Worm (Caenorhabditis elegans): Measurements from ENCODE around the gene K10D6.3.

The K10D6.3 gene

DNA sequence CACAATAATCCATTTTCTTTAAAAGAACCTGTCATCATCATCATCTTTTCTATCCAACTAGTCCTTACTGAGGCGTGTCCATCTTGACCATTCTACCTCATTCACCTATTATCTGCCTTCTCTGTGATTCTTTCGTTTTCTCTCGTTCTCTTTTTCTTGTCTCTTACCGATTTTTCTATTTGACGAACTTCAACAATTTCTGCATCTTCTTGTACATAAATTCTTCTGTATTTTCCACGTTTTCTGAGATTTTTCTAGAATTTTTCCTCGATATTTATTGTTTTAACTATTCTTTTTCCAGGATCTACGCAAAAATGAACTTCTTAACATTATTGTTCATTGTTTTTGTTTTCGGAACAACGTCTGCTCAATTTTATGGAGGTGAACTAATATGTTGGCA lies 17.5 kb upstream of the K10D6.3 start, which contains the start of gene cnc-10:
Gene cnc-10 (plus strand): TSS at position 301 of the 400 bp plus-strand sequence.
- TF ChIP-seq aly-1 (tag; optimal IDR thresholded peaks at IDR 0.05): no peak
- TF ChIP-seq ceh-13 (GFP tag; optimal IDR thresholded peaks at IDR 0.05): no peak
- TF ChIP-seq sea-1 (GFP tag; conservative IDR thresholded peaks at IDR 0.05): no peak
- no peak for TF ChIP-seq B0310.2 (tag; optimal IDR thresholded peaks at IDR 0.05)
- TF ChIP-seq tbx-11 (GFP tag; IDR thresholded peaks at IDR 0.05): no peak
- no peak for TF ChIP-seq ama-1 (optimal IDR thresholded peaks at IDR 0.05)
- no peak for TF ChIP-seq pes-1 (GFP tag; IDR thresholded peaks at IDR 0.05)
- TF ChIP-seq hmbx-1 (tag; optimal IDR thresholded peaks at IDR 0.05): no peak
- TF ChIP-seq scrt-1 (GFP tag; IDR thresholded peaks at IDR 0.05): no peak
- no peak for TF ChIP-seq F13C5.2 (tag; optimal IDR thresholded peaks at IDR 0.05)
- TF ChIP-seq tra-4 (tag; optimal IDR thresholded peaks at IDR 0.05): no peak
- no peak for TF ChIP-seq hmg-4 (GFP tag; optimal IDR thresholded peaks at IDR 0.05)
- TF ChIP-seq flt-1 (GFP tag; IDR thresholded peaks at IDR 0.05): no peak
- TF ChIP-seq ceh-36 (tag; optimal IDR thresholded peaks at IDR 0.05): no peak
- TF ChIP-seq hnd-1 (tag; optimal IDR thresholded peaks at IDR 0.05): no peak
- no peak for TF ChIP-seq ets-7 (tag; optimal IDR thresholded peaks at IDR 0.05)
- no peak for TF ChIP-seq tbx-37 (GFP tag; conservative IDR thresholded peaks at IDR 0.05)

ce11 chrV:11190983-11191382 lies 9.4 kb upstream of the K10D6.3 start, which contains the start of gene lgc-49:
Gene lgc-49, plus strand, starts transcription at chrV:11191283.
- TF ChIP-seq scrt-1 (GFP tag; IDR thresholded peaks at IDR 0.05): no peak
- no peak for TF ChIP-seq aly-1 (tag; optimal IDR thresholded peaks at IDR 0.05)
- no peak for TF ChIP-seq ceh-36 (tag; optimal IDR thresholded peaks at IDR 0.05)
- no peak for TF ChIP-seq sea-1 (GFP tag; conservative IDR thresholded peaks at IDR 0.05)
- TF ChIP-seq hnd-1 (tag; optimal IDR thresholded peaks at IDR 0.05): no peak
- no peak for TF ChIP-seq B0310.2 (tag; optimal IDR thresholded peaks at IDR 0.05)
- TF ChIP-seq ets-7 (tag; optimal IDR thresholded peaks at IDR 0.05): no peak
- TF ChIP-seq tra-4 (tag; optimal IDR thresholded peaks at IDR 0.05): no peak
- no peak for TF ChIP-seq hmg-4 (GFP tag; optimal IDR thresholded peaks at IDR 0.05)
- no peak for TF ChIP-seq F13C5.2 (tag; optimal IDR thresholded peaks at IDR 0.05)
- TF ChIP-seq flt-1 (GFP tag; IDR thresholded peaks at IDR 0.05): no peak
- no peak for TF ChIP-seq pes-1 (GFP tag; IDR thresholded peaks at IDR 0.05)
- TF ChIP-seq hmbx-1 (tag; optimal IDR thresholded peaks at IDR 0.05): no peak
- TF ChIP-seq tbx-37 (GFP tag; conservative IDR thresholded peaks at IDR 0.05): no peak

- TF ChIP-seq flt-1 (GFP tag; IDR thresholded peaks at IDR 0.05) (no peak), F13C5.2 (tag; optimal IDR thresholded peaks at IDR 0.05) (no peak), ceh-36 (tag; optimal IDR thresholded peaks at IDR 0.05) (no peak), tra-4 (tag; optimal IDR thresholded peaks at IDR 0.05) (no peak), ama-1 (optimal IDR thresholded peaks at IDR 0.05) (no peak), hmbx-1 (tag; optimal IDR thresholded peaks at IDR 0.05) (no peak), B0310.2 (tag; optimal IDR thresholded peaks at IDR 0.05) (no peak), pes-1 (GFP tag; IDR thresholded peaks at IDR 0.05) (no peak), hmg-4 (GFP tag; optimal IDR thresholded peaks at IDR 0.05) (no peak), sea-1 (GFP tag; conservative IDR thresholded peaks at IDR 0.05) (no peak), scrt-1 (GFP tag; IDR thresholded peaks at IDR 0.05) (no peak), tbx-11 (GFP tag; IDR thresholded peaks at IDR 0.05) (no peak), tbx-37 (GFP tag; conservative IDR thresholded peaks at IDR 0.05) (no peak), hnd-1 (tag; optimal IDR thresholded peaks at IDR 0.05) (no peak), ceh-13 (GFP tag; optimal IDR thresholded peaks at IDR 0.05) (no peak), ets-7 (tag; optimal IDR thresholded peaks at IDR 0.05) (no peak), aly-1 (tag; optimal IDR thresholded peaks at IDR 0.05) (no peak)
These were observed 4.3 kb upstream of the K10D6.3 start, which contains the start of gene clc-6 for ce11 chrV:11196109-11196508. Gene clc-6, minus strand, starts transcription at chrV:11196209.

DNA sequence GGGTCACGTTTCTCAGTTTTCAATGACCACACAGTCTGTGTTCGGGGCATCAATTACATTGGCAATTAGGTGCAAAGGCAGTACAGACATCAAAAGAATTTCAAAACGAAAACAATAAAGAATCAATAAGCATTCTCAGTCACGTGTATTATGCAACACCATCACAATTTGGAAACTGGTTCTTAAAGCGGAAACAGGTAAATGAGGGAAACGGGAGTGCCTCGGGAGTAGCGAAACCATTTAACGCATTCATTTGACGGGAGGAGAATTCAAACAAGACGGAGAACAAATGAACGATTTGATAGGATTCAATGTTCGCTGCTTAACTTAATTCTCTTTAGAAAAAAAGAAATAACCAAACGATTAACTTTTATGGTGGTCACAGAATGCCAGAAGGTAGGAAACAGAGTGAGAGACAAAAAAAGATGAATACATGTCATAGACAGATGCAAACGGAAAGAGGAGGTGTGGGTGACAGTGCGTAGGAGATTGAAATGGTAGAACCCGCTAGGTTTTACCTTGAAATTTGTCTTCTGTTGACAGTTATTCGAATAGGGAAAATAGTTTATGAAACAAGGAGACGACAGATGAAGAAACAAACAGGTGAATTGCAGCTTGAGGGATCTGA lies 3.7 kb upstream of the K10D6.3 start:
- TF ChIP-seq ets-7 (tag; optimal IDR thresholded peaks at IDR 0.05) (no peak), ama-1 (optimal IDR thresholded peaks at IDR 0.05) (no peak), scrt-1 (GFP tag; IDR thresholded peaks at IDR 0.05) (no peak), tbx-11 (GFP tag; IDR thresholded peaks at IDR 0.05) (no peak), ceh-13 (GFP tag; optimal IDR thresholded peaks at IDR 0.05) (no peak), pes-1 (GFP tag; IDR thresholded peaks at IDR 0.05) (no peak), hnd-1 (tag; optimal IDR thresholded peaks at IDR 0.05) (no peak), sea-1 (GFP tag; conservative IDR thresholded peaks at IDR 0.05) (no peak), F13C5.2 (tag; optimal IDR thresholded peaks at IDR 0.05) (no peak), hmg-4 (GFP tag; optimal IDR thresholded peaks at IDR 0.05) (no peak), flt-1 (GFP tag; IDR thresholded peaks at IDR 0.05) (no peak), B0310.2 (tag; optimal IDR thresholded peaks at IDR 0.05) (no peak), ceh-36 (tag; optimal IDR thresholded peaks at IDR 0.05) (no peak), hmbx-1 (tag; optimal IDR thresholded peaks at IDR 0.05) (no peak), tbx-37 (GFP tag; conservative IDR thresholded peaks at IDR 0.05) (no peak), tra-4 (tag; optimal IDR thresholded peaks at IDR 0.05) (no peak), aly-1 (tag; optimal IDR thresholded peaks at IDR 0.05) (no peak)

DNA sequence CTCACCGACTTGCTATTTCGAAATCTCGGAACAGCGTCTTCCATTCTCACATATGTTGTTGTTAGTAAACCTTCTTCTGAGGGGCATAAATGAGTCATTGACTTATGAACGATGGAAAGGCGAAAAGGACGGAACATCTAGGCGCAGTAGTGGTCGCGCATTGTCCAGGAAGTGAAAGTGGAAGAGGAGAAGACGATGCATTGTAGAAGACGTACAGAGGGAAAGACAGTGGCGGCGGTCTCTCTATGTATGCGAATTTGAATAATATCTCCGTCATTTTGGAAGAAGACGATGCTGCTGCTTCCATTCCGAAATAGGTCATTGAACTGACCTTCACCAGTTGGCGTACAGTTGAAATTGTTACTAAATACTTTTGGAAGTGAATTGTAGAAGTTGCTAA lies 2.3 kb upstream of the K10D6.3 start:
- no peak for TF ChIP-seq tbx-11 (GFP tag; IDR thresholded peaks at IDR 0.05)
- TF ChIP-seq aly-1 (tag; optimal IDR thresholded peaks at IDR 0.05): no peak
- no peak for TF ChIP-seq pes-1 (GFP tag; IDR thresholded peaks at IDR 0.05)
- TF ChIP-seq ceh-36 (tag; optimal IDR thresholded peaks at IDR 0.05): no peak
- no peak for TF ChIP-seq sea-1 (GFP tag; conservative IDR thresholded peaks at IDR 0.05)
- TF ChIP-seq ets-7 (tag; optimal IDR thresholded peaks at IDR 0.05): no peak
- no peak for TF ChIP-seq ceh-13 (GFP tag; optimal IDR thresholded peaks at IDR 0.05)
- no peak for TF ChIP-seq ama-1 (optimal IDR thresholded peaks at IDR 0.05)
- TF ChIP-seq hmbx-1 (tag; optimal IDR thresholded peaks at IDR 0.05): no peak
- TF ChIP-seq tbx-37 (GFP tag; conservative IDR thresholded peaks at IDR 0.05): no peak
- TF ChIP-seq scrt-1 (GFP tag; IDR thresholded peaks at IDR 0.05): no peak
- TF ChIP-seq hmg-4 (GFP tag; optimal IDR thresholded peaks at IDR 0.05): no peak
- TF ChIP-seq hnd-1 (tag; optimal IDR thresholded peaks at IDR 0.05): no peak
- no peak for TF ChIP-seq flt-1 (GFP tag; IDR thresholded peaks at IDR 0.05)
- no peak for TF ChIP-seq F13C5.2 (tag; optimal IDR thresholded peaks at IDR 0.05)
- TF ChIP-seq tra-4 (tag; optimal IDR thresholded peaks at IDR 0.05): no peak
- TF ChIP-seq B0310.2 (tag; optimal IDR thresholded peaks at IDR 0.05): no peak

- no peak for TF ChIP-seq ets-7 (tag; optimal IDR thresholded peaks at IDR 0.05)
- TF ChIP-seq hmg-4 (GFP tag; optimal IDR thresholded peaks at IDR 0.05): no peak
- no peak for TF ChIP-seq ama-1 (optimal IDR thresholded peaks at IDR 0.05)
- no peak for TF ChIP-seq B0310.2 (tag; optimal IDR thresholded peaks at IDR 0.05)
These were observed 919 bp upstream of the K10D6.3 start for ce11 chrV:11199497-11199896.

Measured in whole organism, early embryonic.